Fruit fly (Drosophila melanogaster): Measurements from ENCODE around the gene Cpr78Cc.
A peak's percentile ranks its signal among the peaks of the same experiment; 100 is the strongest.

The Cpr78Cc gene

dm6 chr3L:21275921-21276295, 24.5 kb upstream of the Cpr78Cc start:
- no peak for TF ChIP-seq ttk (GFP tag; IDR thresholded peaks at IDR 0.05)
- no peak for TF ChIP-seq E2f1 (GFP tag; IDR thresholded peaks at IDR 0.05)
- no peak for TF ChIP-seq CG10274 (GFP tag; optimal IDR thresholded peaks at IDR 0.05)
- no peak for TF ChIP-seq Stat92E (GFP tag; optimal IDR thresholded peaks at IDR 0.05)
- no peak for TF ChIP-seq luna (GFP tag; optimal IDR thresholded peaks at IDR 0.05)
- no peak for TF ChIP-seq CG31388 (GFP tag; optimal IDR thresholded peaks at IDR 0.05)
- no peak for TF ChIP-seq Aef1 (GFP tag; IDR thresholded peaks at IDR 0.05)
- no peak for TF ChIP-seq Dll (GFP tag; IDR thresholded peaks at IDR 0.05; ENCODE audit: partially characterized antibody)
- TF ChIP-seq Rfx (GFP tag; IDR thresholded peaks at IDR 0.05): no peak
- no peak for TF ChIP-seq CG14710 (tag; optimal IDR thresholded peaks at IDR 0.05)
- TF ChIP-seq vnd (GFP tag; IDR thresholded peaks at IDR 0.05; ENCODE audit: partially characterized antibody): 0 out of 3 replicates have a peak, but pooled peaks have one; percentile 38
- peak; percentile 4 for TF ChIP-seq abd-A (tag; optimal IDR thresholded peaks at IDR 0.05)
- TF ChIP-seq dysf (GFP tag; IDR thresholded peaks at IDR 0.05): no peak
- peak; percentile 92 for TF ChIP-seq grn (GFP tag; optimal IDR thresholded peaks at IDR 0.05)
- TF ChIP-seq Taf1 (GFP tag; IDR thresholded peaks at IDR 0.05): no peak
- no peak for TF ChIP-seq Blimp-1 (GFP tag; optimal IDR thresholded peaks at IDR 0.05)
- TF ChIP-seq CG6654 (GFP tag; optimal IDR thresholded peaks at IDR 0.05): no peak
- no peak for TF ChIP-seq D (optimal IDR thresholded peaks at IDR 0.05)
- no peak for TF ChIP-seq D (GFP tag; optimal IDR thresholded peaks at IDR 0.05)
- no peak for TF ChIP-seq onecut (GFP tag; IDR thresholded peaks at IDR 0.05)
- TF ChIP-seq ewg (GFP tag; optimal IDR thresholded peaks at IDR 0.05): no peak
- TF ChIP-seq gcm2 (GFP tag; optimal IDR thresholded peaks at IDR 0.05): no peak
- no peak for TF ChIP-seq CG17359 (tag; optimal IDR thresholded peaks at IDR 0.05)
- no peak for TF ChIP-seq Hmr (GFP tag; optimal IDR thresholded peaks at IDR 0.05)
- TF ChIP-seq CG10321 (GFP tag; IDR thresholded peaks at IDR 0.05): no peak
- TF ChIP-seq Chrac-16 (GFP tag; optimal IDR thresholded peaks at IDR 0.05): no peak
- no peak for TF ChIP-seq Fer3 (tag; optimal IDR thresholded peaks at IDR 0.05)
- peak; percentile 67 for TF ChIP-seq sug (tag; optimal IDR thresholded peaks at IDR 0.05)
- 0 out of 3 replicates have a peak, but pooled peaks have one; percentile 2 for TF ChIP-seq sr (GFP tag; IDR thresholded peaks at IDR 0.05)
- TF ChIP-seq Spps (tag; optimal IDR thresholded peaks at IDR 0.05): no peak
- TF ChIP-seq Hey (tag; optimal IDR thresholded peaks at IDR 0.05): peak; percentile 59
- peak; percentile 18; the same call in 1 of the 2 replicates for TF ChIP-seq NFAT (GFP tag; IDR thresholded peaks at IDR 0.05)
- no peak for TF ChIP-seq CG17361 (GFP tag; IDR thresholded peaks at IDR 0.05)
- no peak for TF ChIP-seq sqz (GFP tag; optimal IDR thresholded peaks at IDR 0.05)
- TF ChIP-seq CG1602 (GFP tag; optimal IDR thresholded peaks at IDR 0.05): no peak
- no peak for TF ChIP-seq CG9817 (tag; optimal IDR thresholded peaks at IDR 0.05)
- TF ChIP-seq ATbp (GFP tag; optimal IDR thresholded peaks at IDR 0.05): no peak
- no peak for TF ChIP-seq Sox100B (GFP tag; optimal IDR thresholded peaks at IDR 0.05)
- TF ChIP-seq CG17802 (tag; optimal IDR thresholded peaks at IDR 0.05): no peak
- TF ChIP-seq exex (tag; optimal IDR thresholded peaks at IDR 0.05): peak; percentile 98
- TF ChIP-seq Med (GFP tag): peak; percentile 65
- peak; percentile 80 for TF ChIP-seq CTCF (GFP tag; optimal IDR thresholded peaks at IDR 0.05)
- no peak for TF ChIP-seq ac (GFP tag; optimal IDR thresholded peaks at IDR 0.05)
- 0 out of 2 replicates have a peak, but pooled peaks have one; percentile 14 for TF ChIP-seq CG42726 (GFP tag; IDR thresholded peaks at IDR 0.05; ENCODE audit: partially characterized antibody)
- no peak for TF ChIP-seq CG9609 (GFP tag; optimal IDR thresholded peaks at IDR 0.05)
- no peak for TF ChIP-seq pan (optimal IDR thresholded peaks at IDR 0.05)
- peak in 1 of 2 experiments; percentile 19 for TF ChIP-seq pan (GFP tag; optimal IDR thresholded peaks at IDR 0.05 in 1 of 2, IDR thresholded peaks at IDR 0.05 in 1 of 2)
- TF ChIP-seq CG31441 (GFP tag; IDR thresholded peaks at IDR 0.05): no peak
- TF ChIP-seq CG6175 (GFP tag; IDR thresholded peaks at IDR 0.05): 0 out of 3 replicates have a peak, but pooled peaks have one; percentile 37
- TF ChIP-seq CHES-1-like (GFP tag; optimal IDR thresholded peaks at IDR 0.05): no peak
- no peak for TF ChIP-seq CG12744 (GFP tag; optimal IDR thresholded peaks at IDR 0.05)
- TF ChIP-seq CG17385 (GFP tag; optimal IDR thresholded peaks at IDR 0.05): no peak
